Worm (Caenorhabditis elegans) whole organism, young adult: ENCODE data around the gene C01G10.18.

ENCODE experiments used
- B0035.1 ChIP-seq: sonication (generic microtip); optimal IDR thresholded peaks from 2 replicates; lab custom pipeline; 2016; ENCODE audit warnings: missing genetic modification characterization, mild to moderate bottlenecking, missing compliant biosample characterization, missing genotype, missing genetic modification reagents
- B0336.3 ChIP-seq: fragments of 200-800 bp; sonication (Bioruptor generic); IDR thresholded peaks from 2 replicates; pipeline ENCODE4 v1.3.6; 2022; ENCODE audit warnings: missing genetic modification characterization, missing compliant biosample characterization
- D2030.7 ChIP-seq: fragments of 200-800 bp; sonication (Bioruptor generic); IDR thresholded peaks from 2 replicates; pipeline ENCODE4 v1.3.6; 2022; ENCODE audit warnings: missing genetic modification reagents, missing genetic modification characterization, missing compliant biosample characterization
- F23B12.7 ChIP-seq: sonication (generic microtip); optimal IDR thresholded peaks from 2 replicates; lab custom pipeline; 2017; ENCODE audit warnings: missing genetic modification characterization, mild to moderate bottlenecking, missing compliant biosample characterization, antibody characterized with exemption, moderate library complexity; ENCODE audit not compliant: insufficient read depth
- F37B4.10 ChIP-seq: fragments of 200-800 bp; sonication (Bioruptor generic); IDR thresholded peaks from 2 replicates; pipeline ENCODE4 v1.3.6; 2022; ENCODE audit warnings: missing genetic modification characterization, missing compliant biosample characterization
- K11D2.4 ChIP-seq: fragments of 200-800 bp; sonication (Bioruptor generic); IDR thresholded peaks from 2 replicates; pipeline ENCODE4 v1.3.6; 2022; ENCODE audit warnings: missing genetic modification reagents, missing genetic modification characterization, missing compliant biosample characterization
- K12H6.12 ChIP-seq: fragments of 200-800 bp; sonication (Bioruptor generic); optimal IDR thresholded peaks from 2 replicates; lab custom pipeline; 2018; ENCODE audit warnings: mild to moderate bottlenecking, missing genetic modification characterization, missing compliant biosample characterization
- Y53F4B.3 ChIP-seq: fragments of 200-800 bp; sonication (Bioruptor generic); IDR thresholded peaks from 2 replicates; pipeline ENCODE4 v1.3.6; 2022; ENCODE audit warnings: missing genetic modification reagents, missing genetic modification characterization, missing compliant biosample characterization
- Y67H2A.10 ChIP-seq: fragments of 200-800 bp; sonication (Bioruptor generic); conservative IDR thresholded peaks from 2 replicates; pipeline ENCODE4 v1.3.6; 2022; ENCODE audit warnings: missing genetic modification reagents, missing genetic modification characterization, missing compliant biosample characterization
- attf-5 ChIP-seq: fragments of 200-800 bp; sonication (Bioruptor generic); optimal IDR thresholded peaks from 2 replicates; lab custom pipeline; 2018; ENCODE audit warnings: mild to moderate bottlenecking, missing genetic modification characterization, missing compliant biosample characterization
- cebp-1 ChIP-seq, 2 experiments: fragments of 200-800 bp in 1 of 2; sonication (Bioruptor generic) in 1 of 2; sonication (generic microtip) in 1 of 2; IDR thresholded peaks in 1 of 2; optimal IDR thresholded peaks in 1 of 2; 2 replicates each; pipeline versions ENCODE4 v1.3.6 to Lab custom; 2017 to 2022; ENCODE audit warnings: missing compliant biosample characterization in 2 of 2, missing genetic modification characterization in 2 of 2, mild to moderate bottlenecking in 1 of 2, missing genetic modification reagents in 1 of 2, moderate library complexity in 1 of 2
- ceh-27 ChIP-seq: fragments of 200-800 bp; sonication (Bioruptor generic); optimal IDR thresholded peaks from 2 replicates; lab custom pipeline; 2018; ENCODE audit warnings: mild to moderate bottlenecking, missing genetic modification characterization, moderate library complexity, missing compliant biosample characterization
- ceh-58 ChIP-seq: fragments of 200-800 bp; sonication (Bioruptor generic); IDR thresholded peaks from 2 replicates; pipeline ENCODE4 v1.3.6; 2022; ENCODE audit warnings: missing genetic modification characterization, missing compliant biosample characterization
- ceh-91 ChIP-seq: fragments of 200-800 bp; sonication (Bioruptor generic); IDR thresholded peaks from 2 replicates; pipeline ENCODE4 v1.3.6; 2022; ENCODE audit warnings: missing genetic modification reagents, missing genetic modification characterization, missing compliant biosample characterization
- egrh-3 ChIP-seq: fragments of 200-800 bp; sonication (Bioruptor generic); IDR thresholded peaks from 2 replicates; pipeline ENCODE4 v1.3.6; 2022; ENCODE audit warnings: missing genetic modification reagents, missing genetic modification characterization, missing compliant biosample characterization
- ekl-4 ChIP-seq: fragments of 200-800 bp; sonication (Bioruptor generic); IDR thresholded peaks from 2 replicates; pipeline ENCODE4 v1.3.6; 2022; ENCODE audit warnings: missing genetic modification reagents, missing genetic modification characterization, missing compliant biosample characterization
- ets-4 ChIP-seq: fragments of 200-800 bp; sonication (Bioruptor generic); optimal IDR thresholded peaks from 2 replicates; lab custom pipeline; 2018; ENCODE audit warnings: mild to moderate bottlenecking, missing genetic modification characterization, missing compliant biosample characterization
- hmg-1.2 ChIP-seq: fragments of 200-800 bp; sonication (Bioruptor generic); IDR thresholded peaks from 2 replicates; pipeline ENCODE4 v1.3.6; 2022; ENCODE audit warnings: missing genetic modification reagents, missing genetic modification characterization, missing compliant biosample characterization
- lin-40 ChIP-seq: sonication (generic microtip); optimal IDR thresholded peaks from 2 replicates; lab custom pipeline; 2016; ENCODE audit warnings: missing genetic modification characterization, mild to moderate bottlenecking, missing compliant biosample characterization, missing genotype, missing genetic modification reagents
- lsl-1 ChIP-seq: fragments of 200-800 bp; sonication (Bioruptor generic); optimal IDR thresholded peaks from 2 replicates; lab custom pipeline; 2018; ENCODE audit warnings: mild to moderate bottlenecking, missing genetic modification characterization, moderate library complexity, missing compliant biosample characterization
- madf-10 ChIP-seq: sonication (generic microtip); optimal IDR thresholded peaks from 2 replicates; lab custom pipeline; 2016; ENCODE audit warnings: mild to moderate bottlenecking, missing genetic modification characterization, missing compliant biosample characterization
- mcd-1 ChIP-seq: fragments of 200-800 bp; sonication (Bioruptor generic); IDR thresholded peaks from 2 replicates; pipeline ENCODE4 v1.3.6; 2022; ENCODE audit warnings: missing genetic modification reagents, missing genetic modification characterization, missing compliant biosample characterization
- nfyb-1 ChIP-seq: fragments of 200-800 bp; sonication (Bioruptor generic); IDR thresholded peaks from 2 replicates; pipeline ENCODE4 v1.3.6; 2022; ENCODE audit warnings: missing genetic modification reagents, missing genetic modification characterization, missing compliant biosample characterization
- nhr-120 ChIP-seq: fragments of 200-800 bp; sonication (Bioruptor generic); IDR thresholded peaks from 2 replicates; pipeline ENCODE4 v1.3.6; 2022; ENCODE audit warnings: missing genetic modification characterization, missing compliant biosample characterization
- nhr-27 ChIP-seq: fragments of 200-800 bp; sonication (Bioruptor generic); optimal IDR thresholded peaks from 2 replicates; lab custom pipeline; 2018; ENCODE audit warnings: mild to moderate bottlenecking, missing genetic modification characterization, moderate library complexity, missing compliant biosample characterization
- nhr-90 ChIP-seq: sonication (generic microtip); optimal IDR thresholded peaks from 2 replicates; lab custom pipeline; 2016; ENCODE audit warnings: missing genotype, mild to moderate bottlenecking, missing genetic modification characterization, missing compliant biosample characterization
- snpc-3.4 ChIP-seq: sonication (generic microtip); optimal IDR thresholded peaks from 2 replicates; lab custom pipeline; 2017; ENCODE audit warnings: missing genetic modification characterization, mild to moderate bottlenecking, missing compliant biosample characterization, antibody characterized with exemption, moderate library complexity, missing genotype, missing genetic modification reagents
- snpc-4 ChIP-seq, 5 experiments: fragments of 150-350 bp in 1 of 5; sonication (generic microtip) in 4 of 5; optimal IDR thresholded peaks; 2 replicates each; lab custom pipeline; 2014 to 2018; ENCODE audit warnings: missing genetic modification characterization in 5 of 5, missing biosample characterization in 3 of 5, antibody characterized with exemption in 2 of 5, mild to moderate bottlenecking in 2 of 5, missing compliant biosample characterization in 2 of 5, missing genotype in 2 of 5, moderate library complexity in 2 of 5, missing genetic modification reagents in 1 of 5
- somi-1 ChIP-seq: fragments of 200-800 bp; sonication (Bioruptor generic); optimal IDR thresholded peaks from 2 replicates; lab custom pipeline; 2018; ENCODE audit warnings: mild to moderate bottlenecking, missing genetic modification characterization, missing compliant biosample characterization
- tbp1 ChIP-seq: fragments of 200-800 bp; sonication (Bioruptor generic); optimal IDR thresholded peaks from 2 replicates; lab custom pipeline; 2018; ENCODE audit warnings: mild to moderate bottlenecking, missing genetic modification characterization, missing compliant biosample characterization
- zfh-2 ChIP-seq: fragments of 200-800 bp; sonication (Bioruptor generic); conservative IDR thresholded peaks from 2 replicates; pipeline ENCODE4 v1.3.6; 2022; ENCODE audit warnings: missing genetic modification reagents, missing genetic modification characterization, missing compliant biosample characterization
- zim-3 ChIP-seq: sonication (generic microtip); optimal IDR thresholded peaks from 2 replicates; lab custom pipeline; 2017; ENCODE audit warnings: mild to moderate bottlenecking, missing genetic modification characterization, moderate library complexity, missing compliant biosample characterization
- ztf-18 ChIP-seq: sonication (generic microtip); optimal IDR thresholded peaks from 2 replicates; lab custom pipeline; 2016; ENCODE audit warnings: missing genotype, mild to moderate bottlenecking, missing genetic modification characterization, missing compliant biosample characterization

Gene C01G10.18

DNA sequence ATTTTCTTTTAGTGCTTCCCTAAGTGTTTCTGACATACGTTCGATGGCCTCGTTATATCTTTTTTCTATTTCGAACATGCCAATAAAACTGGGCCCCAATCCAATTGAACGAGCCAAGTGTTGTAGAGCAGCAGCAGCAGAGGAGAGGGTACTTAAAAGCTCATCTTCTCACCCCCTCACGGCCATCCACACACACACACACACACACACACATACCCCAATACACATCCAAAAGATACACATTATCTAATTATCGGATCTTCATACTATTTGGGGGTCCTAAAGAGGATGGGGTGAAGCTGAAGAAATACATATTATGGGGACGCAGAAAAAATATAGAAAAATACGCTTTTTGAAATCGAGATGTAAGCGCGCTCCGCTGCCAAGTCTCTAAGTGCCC, 15.8 kb downstream of the C01G10.18 start:
- no peak for TF ChIP-seq nhr-90 (tag; lab: Kevin White, UChicago)
- no peak for TF ChIP-seq F37B4.10 (GFP tag; lab: Robert Waterston, UW)
- TF ChIP-seq ceh-27 (GFP tag; lab: Kevin White, UChicago), result peak; percentile 69

- TF ChIP-seq K11D2.4 (peak; percentile 56; the same call in 1 of the 2 replicates), B0035.1 (tag; lab: Kevin White, UChicago) (no peak), mcd-1 (peak; percentile 51), snpc-4 (GFP tag; optimal IDR thresholded peaks at IDR 0.05; lab: Kevin White, UChicago) (no peak), snpc-4 (tag; optimal IDR thresholded peaks at IDR 0.05; lab: Kevin White, UChicago) (peak in 2 of 4 experiments; percentile 34 to 55), hmg-1.2 (peak; percentile 69), ekl-4 (GFP tag; lab: Robert Waterston, UW) (no peak), tbp1 (peak; percentile 10), K12H6.12 (tag; lab: Kevin White, UChicago) (peak; percentile 89), lin-40 (tag; lab: Kevin White, UChicago) (peak; percentile 76), ceh-27 (GFP tag; lab: Kevin White, UChicago) (peak; percentile 13), F23B12.7 (no peak), madf-10 (tag; lab: Kevin White, UChicago) (peak; percentile 20), Y53F4B.3 (GFP tag; lab: Robert Waterston, UW) (no peak), somi-1 (GFP tag; lab: Kevin White, UChicago) (no peak), B0336.3 (GFP tag; lab: Robert Waterston, UW) (peak; percentile 39; the same call in 1 of the 2 replicates), attf-5 (peak; percentile 38), zfh-2 (peak; percentile 53; the same call in 1 of the 2 replicates), nhr-27 (no peak), egrh-3 (0 out of 2 replicates have a peak, but pooled peaks have one; percentile 15), zim-3 (no peak), Y67H2A.10 (no peak), ceh-91 (GFP tag; lab: Robert Waterston, UW) (no peak), ztf-18 (tag; lab: Kevin White, UChicago) (peak; percentile 29), ets-4 (no peak), ceh-58 (GFP tag; lab: Robert Waterston, UW) (no peak), nhr-90 (tag; lab: Kevin White, UChicago) (no peak), cebp-1 (GFP tag; IDR thresholded peaks at IDR 0.05; lab: Robert Waterston, UW) (no peak), cebp-1 (tag; optimal IDR thresholded peaks at IDR 0.05; lab: Kevin White, UChicago) (peak; percentile 67)
Measured at ce11 chrV:15071015-15071810, 17.3 kb downstream of the C01G10.18 start, which contains the start of gene unc-76. Gene unc-76 (plus strand): TSS chrV:15071760.

- TF ChIP-seq nhr-120 (no peak), D2030.7 (GFP tag; lab: Robert Waterston, UW) (peak; percentile 42; the same call in 1 of the 2 replicates), lsl-1 (peak; percentile 62), snpc-4 (GFP tag; optimal IDR thresholded peaks at IDR 0.05; lab: Kevin White, UChicago) (no peak), snpc-4 (tag; optimal IDR thresholded peaks at IDR 0.05; lab: Kevin White, UChicago) (no peak), snpc-3.4 (tag; lab: Kevin White, UChicago) (no peak), ceh-27 (GFP tag; lab: Kevin White, UChicago) (no peak), nfyb-1 (GFP tag; lab: Robert Waterston, UW) (no peak), ekl-4 (GFP tag; lab: Robert Waterston, UW) (no peak)
Measured at ce11 chrV:15069435-15069985, 19.0 kb downstream of the C01G10.18 start.
